Worm (Caenorhabditis elegans): ENCODE measurements around the gene hrpf-2.

The hrpf-2 gene

ce11 chrIV:6376473-6377115 is at the start of gene hrpf-2, which contains the start of gene bli-6:
hrpf-2 (minus strand) TSS chrIV:6376523.
bli-6 (plus strand) TSS chrIV:6377065.
- no peak for TF ChIP-seq T23F11.4 (GFP tag; optimal IDR thresholded peaks at IDR 0.05)
- TF ChIP-seq ets-4 (tag; optimal IDR thresholded peaks at IDR 0.05): no peak
- peak; percentile 44 for TF ChIP-seq nfya-1 (tag; optimal IDR thresholded peaks at IDR 0.05)
- TF ChIP-seq ref-2 (tag; optimal IDR thresholded peaks at IDR 0.05): peak; percentile 8
- no peak for TF ChIP-seq odd-2 (tag; optimal IDR thresholded peaks at IDR 0.05)
- TF ChIP-seq ceh-18 (tag; optimal IDR thresholded peaks at IDR 0.05): peak; percentile 42
- peak; percentile 34 for TF ChIP-seq unc-42 (tag; optimal IDR thresholded peaks at IDR 0.05)

- TF ChIP-seq tbx-2 (tag; optimal IDR thresholded peaks at IDR 0.05): no peak
- no peak for TF ChIP-seq hlh-15 (tag; optimal IDR thresholded peaks at IDR 0.05)
- TF ChIP-seq unc-86 (tag; optimal IDR thresholded peaks at IDR 0.05): no peak
- TF ChIP-seq ceh-2 (tag; optimal IDR thresholded peaks at IDR 0.05): no peak
- no peak for TF ChIP-seq unc-55 (GFP tag; optimal IDR thresholded peaks at IDR 0.05)
- TF ChIP-seq T23F11.4 (GFP tag; optimal IDR thresholded peaks at IDR 0.05): no peak
- TF ChIP-seq fkh-6 (tag; optimal IDR thresholded peaks at IDR 0.05): no peak
- TF ChIP-seq pha-2 (tag; optimal IDR thresholded peaks at IDR 0.05): no peak
- TF ChIP-seq ets-4 (tag; optimal IDR thresholded peaks at IDR 0.05): no peak
- TF ChIP-seq fkh-10 (GFP tag; optimal IDR thresholded peaks at IDR 0.05): no peak
- TF ChIP-seq gmeb-2 (tag; optimal IDR thresholded peaks at IDR 0.05): no peak
- no peak for TF ChIP-seq pha-4 (tag; optimal IDR thresholded peaks at IDR 0.05)
Observed at ce11 chrIV:6421183-6421635, 44.9 kb upstream of the hrpf-2 start, which contains the start of gene puf-11. puf-11 (plus strand) TSS chrIV:6421585.

ce11 chrIV:6419031-6419582 is 42.8 kb upstream of the hrpf-2 start, which contains the start of the genes Y73B6BL.23 and htp-2:
Y73B6BL.23 (minus strand) TSS chrIV:6419081.
htp-2 (plus strand) TSS chrIV:6419522.
- no peak for TF ChIP-seq ceh-6 (GFP tag; optimal IDR thresholded peaks at IDR 0.05)
- TF ChIP-seq pag-3 (tag; optimal IDR thresholded peaks at IDR 0.05; ENCODE audit: borderline replicate concordance): no peak
- no peak for TF ChIP-seq ceh-34 (tag; optimal IDR thresholded peaks at IDR 0.05)
- TF ChIP-seq ceh-18 (tag; optimal IDR thresholded peaks at IDR 0.05): no peak
- TF ChIP-seq lim-6 (tag; optimal IDR thresholded peaks at IDR 0.05): no peak

- TF ChIP-seq nhr-232 (tag; optimal IDR thresholded peaks at IDR 0.05): no peak
- no peak for TF ChIP-seq ama-1 (optimal IDR thresholded peaks at IDR 0.05)
- no peak for TF ChIP-seq F13H6.1 (tag; optimal IDR thresholded peaks at IDR 0.05)
- TF ChIP-seq ceh-34 (tag; optimal IDR thresholded peaks at IDR 0.05): no peak
- TF ChIP-seq ttx-3 (tag; optimal IDR thresholded peaks at IDR 0.05): no peak
- TF ChIP-seq hlh-15 (tag; optimal IDR thresholded peaks at IDR 0.05): no peak
- no peak for TF ChIP-seq ets-4 (tag; optimal IDR thresholded peaks at IDR 0.05)
Observed at ce11 chrIV:6417612-6418011, 41.3 kb upstream of the hrpf-2 start.

ce11 chrIV:6416553-6416952 is 40.2 kb upstream of the hrpf-2 start, which contains the start of gene Y73B6BL.22:
Y73B6BL.22 (minus strand) TSS chrIV:6416653.
- no peak for TF ChIP-seq sox-2 (GFP tag; IDR thresholded peaks at IDR 0.05)
- no peak for TF ChIP-seq ceh-34 (tag; optimal IDR thresholded peaks at IDR 0.05)
- no peak for TF ChIP-seq pax-1 (tag; optimal IDR thresholded peaks at IDR 0.05)
- TF ChIP-seq ceh-22 (tag; optimal IDR thresholded peaks at IDR 0.05): no peak
- no peak for TF ChIP-seq ahr-1 (tag; optimal IDR thresholded peaks at IDR 0.05)
- no peak for TF ChIP-seq Y22D7AL.16 (tag; optimal IDR thresholded peaks at IDR 0.05)
- no peak for TF ChIP-seq T23F11.4 (GFP tag; optimal IDR thresholded peaks at IDR 0.05)
- TF ChIP-seq ceh-45 (GFP tag; IDR thresholded peaks at IDR 0.05): no peak
- no peak for TF ChIP-seq pha-4 (tag; optimal IDR thresholded peaks at IDR 0.05)
- TF ChIP-seq fax-1 (tag; optimal IDR thresholded peaks at IDR 0.05): no peak
- no peak for TF ChIP-seq odd-2 (tag; optimal IDR thresholded peaks at IDR 0.05)
